Worm (Caenorhabditis elegans): ENCODE results near the gene F49C5.10.

- no peak for TF ChIP-seq med-1 (GFP tag; optimal IDR thresholded peaks at IDR 0.05; ENCODE audit: insufficient read depth)
- no peak for TF ChIP-seq flt-1 (GFP tag; IDR thresholded peaks at IDR 0.05)
- TF ChIP-seq ztf-23 (GFP tag; IDR thresholded peaks at IDR 0.05) = no peak
Observed at ce11 chrII:12525526-12525925, 21.0 kb upstream of the F49C5.10 start, which contains the start of gene srx-118.

Measured in whole organism, midembryonic.